Fruit fly (Drosophila melanogaster) Kc167 (cell line): ENCODE results near the gene CG43121.

Source experiments
- Myc ChIP-seq: fragments of >200 bp; optimal IDR thresholded peaks from 2 replicates; lab custom pipeline; 2017; ENCODE audit warnings: missing external identifiers
- Sin3A ChIP-seq: fragments of >200 bp; optimal IDR thresholded peaks from 2 replicates; lab custom pipeline; 2018; ENCODE audit warnings: missing external identifiers
- h ChIP-seq: fragments of >200 bp; optimal IDR thresholded peaks from 3 replicates; lab custom pipeline; 2018; ENCODE audit warnings: missing external identifiers
- insv ChIP-seq: fragments of >200 bp; optimal IDR thresholded peaks from 3 replicates; lab custom pipeline; 2018; ENCODE audit warnings: missing external identifiers
- psq ChIP-seq: fragments of >200 bp; optimal IDR thresholded peaks from 2 replicates; lab custom pipeline; 2017; ENCODE audit warnings: missing external identifiers
- ttk ChIP-seq: sonication (Bioruptor generic); optimal IDR thresholded peaks from 2 replicates; lab custom pipeline; 2017; ENCODE audit warnings: missing external identifiers

CG43121 gene

DNA sequence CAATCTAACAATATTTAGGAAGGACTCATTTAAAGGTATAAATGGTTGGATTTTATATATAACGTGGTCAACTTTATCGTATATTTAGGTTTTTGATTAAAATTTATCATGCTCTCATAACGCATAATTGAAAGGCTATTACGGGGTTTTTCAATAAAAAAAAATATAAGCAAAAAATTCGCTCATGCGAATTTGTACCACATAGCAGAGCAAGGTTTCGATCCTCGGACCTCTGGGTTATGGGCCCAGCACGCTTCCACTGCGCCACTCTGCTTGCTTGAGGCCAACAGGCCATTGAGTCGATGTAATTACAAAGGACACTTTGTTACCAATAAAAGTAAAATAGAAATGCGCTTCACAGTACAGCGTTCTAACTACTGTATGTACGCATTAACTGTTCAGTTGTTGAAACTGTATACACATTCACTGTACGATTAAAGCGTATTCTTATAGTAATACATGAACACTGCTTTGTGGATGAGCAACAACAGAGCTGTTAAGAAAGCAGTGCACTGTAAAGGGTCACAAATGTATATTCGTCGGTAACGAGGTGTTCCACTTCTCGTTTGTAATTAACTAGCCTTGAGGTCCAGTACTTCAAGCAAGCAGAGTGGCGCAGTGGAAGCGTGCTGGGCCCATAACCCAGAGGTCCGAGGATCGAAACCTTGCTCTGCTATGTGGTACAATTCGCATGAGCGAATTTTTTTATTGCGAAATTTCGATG lies 1.7 kb upstream of the CG43121 start:
- no peak for TF ChIP-seq insv

dm6 chr3L:14671546-14671945 lies 691 bp downstream of the CG43121 start:
- no peak for TF ChIP-seq Myc (lab: Kevin White, UChicago)
- no peak for TF ChIP-seq Sin3A (lab: Kevin White, UChicago)
- no peak for TF ChIP-seq h (lab: Kevin White, UChicago)
- TF ChIP-seq insv, result no peak
- no peak for TF ChIP-seq psq
- TF ChIP-seq ttk (lab: Kevin White, UChicago), result no peak

- TF ChIP-seq psq (no peak), h (lab: Kevin White, UChicago) (no peak), Sin3A (lab: Kevin White, UChicago) (no peak), ttk (lab: Kevin White, UChicago) (no peak), insv (no peak), Myc (lab: Kevin White, UChicago) (no peak)
These were observed 3.6 kb downstream of the CG43121 start for dm6 chr3L:14668638-14669037.

DNA sequence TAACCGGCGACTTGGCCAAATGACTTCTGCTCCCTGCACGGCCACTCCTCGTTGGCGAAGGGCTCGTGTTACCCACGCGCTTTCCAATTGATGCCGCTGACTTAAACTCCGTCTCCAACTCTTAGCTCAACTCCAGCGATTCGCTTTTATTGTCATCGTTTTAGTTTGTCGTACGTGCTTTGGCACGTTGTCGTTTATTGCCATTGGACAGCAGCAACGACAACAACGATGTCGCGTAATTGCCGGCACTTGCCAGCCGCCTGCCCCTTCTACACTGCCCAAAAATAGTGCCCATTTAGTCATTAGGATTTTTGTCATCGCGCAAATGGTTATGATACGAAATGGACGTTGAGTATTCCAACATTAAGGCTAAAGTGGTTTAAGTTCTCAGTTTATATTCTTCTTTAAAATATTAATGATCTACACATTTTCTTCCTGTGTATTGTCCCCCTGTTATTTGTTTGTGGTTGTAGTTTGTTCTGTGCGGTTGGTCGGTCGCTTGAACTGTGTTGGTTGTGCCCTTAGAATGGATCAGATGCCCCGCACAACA lies 6.4 kb downstream of the CG43121 start:
- TF ChIP-seq Sin3A (lab: Kevin White, UChicago), result no peak
- TF ChIP-seq insv, result no peak
- TF ChIP-seq psq, result no peak
- no peak for TF ChIP-seq h (lab: Kevin White, UChicago)
- TF ChIP-seq ttk (lab: Kevin White, UChicago), result no peak
- TF ChIP-seq Myc (lab: Kevin White, UChicago), result no peak

DNA sequence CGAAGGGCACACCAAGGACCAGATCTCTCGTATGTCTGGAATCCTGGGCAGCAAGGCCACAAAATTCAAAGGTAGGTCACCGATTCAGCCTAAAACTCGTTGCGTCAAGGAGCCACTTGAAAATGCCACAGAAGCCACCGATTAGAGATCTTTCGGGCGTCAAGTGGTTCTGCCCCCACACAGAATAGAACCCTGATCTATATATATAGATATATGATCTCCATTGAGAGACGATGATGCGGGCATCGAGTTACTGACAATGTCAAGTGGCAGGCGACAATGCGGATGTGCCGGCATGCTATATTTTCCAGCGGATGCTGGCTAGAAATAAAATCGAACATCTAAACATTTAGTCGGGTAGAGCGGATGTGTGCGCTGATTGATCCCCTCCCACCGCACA lies 7.8 kb downstream of the CG43121 start:
- TF ChIP-seq Sin3A (lab: Kevin White, UChicago) (no peak), psq (no peak), insv (no peak), Myc (lab: Kevin White, UChicago) (no peak), ttk (lab: Kevin White, UChicago) (no peak), h (lab: Kevin White, UChicago) (no peak)

- TF ChIP-seq insv (no peak), ttk (lab: Kevin White, UChicago) (no peak), Sin3A (lab: Kevin White, UChicago) (no peak), h (lab: Kevin White, UChicago) (no peak), Myc (lab: Kevin White, UChicago) (no peak), psq (no peak)
These were observed 8.5 kb downstream of the CG43121 start for dm6 chr3L:14663750-14664149.

DNA sequence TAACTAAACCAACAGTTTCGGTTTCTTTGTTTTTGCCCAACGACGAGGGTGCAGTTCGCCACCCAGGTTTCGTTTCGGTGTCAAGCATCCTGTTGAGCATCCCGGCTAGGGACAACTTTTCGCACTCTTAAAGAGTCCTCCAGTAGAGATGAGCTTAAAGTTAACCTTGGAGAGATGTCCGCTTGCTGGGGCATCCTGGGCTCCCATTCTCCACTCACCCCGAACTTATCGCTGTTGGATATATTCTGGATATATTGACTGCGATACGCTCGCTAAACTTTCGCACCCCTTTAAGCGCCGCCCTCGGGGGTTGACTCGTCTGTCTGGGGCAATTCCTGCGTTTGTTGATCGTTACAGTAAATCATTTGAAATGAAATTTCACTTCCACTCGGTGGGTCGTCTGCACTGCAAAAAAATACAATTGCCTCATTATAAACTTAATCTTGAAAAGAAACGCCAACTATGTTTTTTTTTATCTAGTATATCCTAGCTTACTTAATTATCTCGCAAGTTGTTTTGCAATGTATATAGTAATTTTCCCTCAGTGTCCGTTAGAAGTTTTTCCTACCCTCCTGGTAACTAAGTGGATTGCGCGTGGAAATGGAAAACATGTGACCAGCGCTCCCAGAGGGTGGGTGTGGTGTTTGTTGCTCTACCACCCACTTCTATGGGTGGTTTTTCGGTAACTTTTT lies 10.5 kb downstream of the CG43121 start:
- TF ChIP-seq Myc (lab: Kevin White, UChicago), result no peak
- TF ChIP-seq psq, result no peak
- TF ChIP-seq insv, result no peak

- TF ChIP-seq h (lab: Kevin White, UChicago), result no peak
- TF ChIP-seq ttk (lab: Kevin White, UChicago), result no peak
- no peak for TF ChIP-seq insv
These were observed 12.0 kb downstream of the CG43121 start for dm6 chr3L:14659954-14660907.

dm6 chr3L:14657485-14658054 lies 14.7 kb downstream of the CG43121 start:
- TF ChIP-seq insv (no peak), ttk (lab: Kevin White, UChicago) (no peak), Sin3A (lab: Kevin White, UChicago) (no peak), Myc (lab: Kevin White, UChicago) (no peak), h (lab: Kevin White, UChicago) (no peak)

DNA sequence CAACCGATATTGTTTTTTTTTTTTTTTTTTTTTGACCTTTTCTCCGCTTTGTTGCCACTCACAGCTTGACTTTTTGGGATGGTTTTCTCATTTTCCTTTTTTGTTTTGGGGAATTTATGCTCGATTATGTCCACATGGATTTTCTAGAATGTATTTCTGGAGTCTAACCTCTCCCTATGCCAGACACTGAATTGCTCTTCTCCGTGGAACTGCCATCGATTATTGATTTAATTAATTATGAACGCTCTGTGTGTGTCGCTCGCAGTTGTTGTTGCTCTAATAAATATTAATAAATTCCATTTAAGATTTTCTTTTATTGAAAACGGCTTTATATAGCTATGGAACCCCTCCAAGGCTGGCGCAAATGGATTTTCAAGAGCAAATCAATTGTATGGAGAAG lies 16.6 kb downstream of the CG43121 start:
- no peak for TF ChIP-seq ttk (lab: Kevin White, UChicago)
- no peak for TF ChIP-seq Sin3A (lab: Kevin White, UChicago)
- TF ChIP-seq Myc (lab: Kevin White, UChicago), result no peak
- TF ChIP-seq h (lab: Kevin White, UChicago), result no peak
- no peak for TF ChIP-seq insv
- TF ChIP-seq psq, result no peak

dm6 chr3L:14655178-14655577 lies 17.1 kb downstream of the CG43121 start:
- no peak for TF ChIP-seq Myc (lab: Kevin White, UChicago)

DNA sequence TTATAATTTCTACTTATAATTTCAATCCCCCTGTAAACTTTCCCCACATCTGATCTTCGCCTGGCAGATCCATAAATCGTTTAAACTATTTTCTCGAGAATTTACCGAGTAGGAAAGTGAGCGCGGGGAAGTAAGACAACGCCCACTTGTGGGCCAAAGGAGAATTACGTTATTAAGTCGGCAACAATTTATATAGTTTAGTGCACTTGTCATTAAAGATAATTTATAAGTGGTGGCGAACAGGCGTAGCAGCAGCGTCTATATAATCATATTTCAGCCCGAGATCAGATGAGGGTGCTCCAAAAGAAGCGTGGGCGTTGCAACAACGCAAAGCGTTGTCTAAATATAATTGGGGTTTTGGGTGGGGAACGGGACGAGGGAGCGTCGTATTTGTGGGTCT lies 17.5 kb downstream of the CG43121 start:
- TF ChIP-seq h (lab: Kevin White, UChicago), result no peak
- no peak for TF ChIP-seq psq
- TF ChIP-seq Myc (lab: Kevin White, UChicago), result no peak
- TF ChIP-seq ttk (lab: Kevin White, UChicago), result no peak
- TF ChIP-seq Sin3A (lab: Kevin White, UChicago), result no peak
- no peak for TF ChIP-seq insv
